Worm (Caenorhabditis elegans) whole organism, L3 larva: ENCODE results near the gene F52H2.15.

ENCODE experiments used
- R02D3.7 ChIP-seq: fragments of 150-350 bp; optimal IDR thresholded peaks from 2 replicates; lab custom pipeline; 2014; ENCODE audit warnings: missing biosample characterization, missing genetic modification characterization
- ZK546.5 ChIP-seq: sonication (generic microtip); optimal IDR thresholded peaks from 2 replicates; lab custom pipeline; 2017; ENCODE audit warnings: missing biosample characterization, missing genetic modification characterization
- aly-2 ChIP-seq: fragments of 150-350 bp; optimal IDR thresholded peaks from 2 replicates; lab custom pipeline; 2014; ENCODE audit warnings: missing biosample characterization, missing genetic modification characterization
- ama-1 ChIP-seq: fragments of 150-350 bp; optimal IDR thresholded peaks from 2 replicates; lab custom pipeline; 2018
- ceh-16 ChIP-seq: sonication (generic microtip); optimal IDR thresholded peaks from 2 replicates; lab custom pipeline; 2017; ENCODE audit warnings: missing biosample characterization, missing genetic modification characterization
- ceh-28 ChIP-seq: fragments of 150-350 bp; optimal IDR thresholded peaks from 2 replicates; lab custom pipeline; 2014; ENCODE audit warnings: missing biosample characterization, missing genetic modification reagents, missing genetic modification characterization
- ceh-82 ChIP-seq: fragments of 150-350 bp; optimal IDR thresholded peaks from 2 replicates; lab custom pipeline; 2014; ENCODE audit warnings: missing biosample characterization, missing genetic modification characterization
- ceh-9 ChIP-seq: sonication (generic microtip); optimal IDR thresholded peaks from 2 replicates; lab custom pipeline; 2018; ENCODE audit warnings: missing biosample characterization, missing genetic modification characterization
- daf-12 ChIP-seq: fragments of 150-350 bp; optimal IDR thresholded peaks from 2 replicates; lab custom pipeline; 2014; ENCODE audit warnings: missing biosample characterization, missing genetic modification reagents, missing genetic modification characterization
- egl-27 ChIP-seq: sonication (generic microtip); optimal IDR thresholded peaks from 4 replicates; lab custom pipeline; 2017; ENCODE audit warnings: missing biosample characterization, missing genetic modification reagents, missing genetic modification characterization
- egl-5 ChIP-seq: fragments of 150-350 bp; optimal IDR thresholded peaks from 2 replicates; lab custom pipeline; 2017; ENCODE audit warnings: missing biosample characterization, missing genetic modification reagents, missing genetic modification characterization, inconsistent platforms
- elt-1 ChIP-seq: fragments of 150-350 bp; optimal IDR thresholded peaks from 2 replicates; lab custom pipeline; 2014; ENCODE audit warnings: missing biosample characterization, missing genetic modification characterization
- elt-2 ChIP-seq: sonication (generic microtip); optimal IDR thresholded peaks from 2 replicates; lab custom pipeline; 2016; ENCODE audit warnings: missing genetic modification reagents, mild to moderate bottlenecking, missing genetic modification characterization, missing compliant biosample characterization
- elt-3 ChIP-seq, 3 experiments: fragments of 150-350 bp in 1 of 3; sonication (generic microtip) in 2 of 3; optimal IDR thresholded peaks; 2 replicates in 2 of 3; 4 replicates in 1 of 3; lab custom pipeline; 2014 to 2017; ENCODE audit warnings: missing biosample characterization in 3 of 3, missing genetic modification characterization in 3 of 3
- eor-1 ChIP-seq, 2 experiments: fragments of 150-350 bp; optimal IDR thresholded peaks; 2 replicates each; lab custom pipeline; 2014 to 2018; ENCODE audit warnings: missing biosample characterization in 2 of 2, missing genetic modification characterization in 2 of 2
- fkh-2 ChIP-seq: fragments of 150-350 bp; optimal IDR thresholded peaks from 2 replicates; lab custom pipeline; 2014; ENCODE audit warnings: missing biosample characterization, missing genetic modification reagents, missing genetic modification characterization
- fos-1 ChIP-seq: fragments of 150-350 bp; optimal IDR thresholded peaks from 2 replicates; lab custom pipeline; 2014; ENCODE audit warnings: missing biosample characterization, missing genetic modification characterization
- hmg-11 ChIP-seq: sonication (generic microtip); optimal IDR thresholded peaks from 2 replicates; lab custom pipeline; 2016; ENCODE audit warnings: missing genetic modification characterization, missing compliant biosample characterization
- jun-1 ChIP-seq: fragments of 150-350 bp; optimal IDR thresholded peaks from 2 replicates; lab custom pipeline; 2014; ENCODE audit warnings: missing biosample characterization, missing genetic modification reagents, missing genetic modification characterization
- lin-39 ChIP-seq: fragments of 150-350 bp; optimal IDR thresholded peaks from 2 replicates; lab custom pipeline; 2018; ENCODE audit warnings: missing biosample characterization, missing genetic modification reagents, missing genetic modification characterization
- lsy-12 ChIP-seq: sonication (generic microtip); optimal IDR thresholded peaks from 2 replicates; lab custom pipeline; 2016; ENCODE audit warnings: mild to moderate bottlenecking, missing genetic modification characterization, missing compliant biosample characterization
- mdl-1 ChIP-seq: fragments of 150-350 bp; optimal IDR thresholded peaks from 2 replicates; lab custom pipeline; 2014; ENCODE audit warnings: missing biosample characterization, missing genetic modification characterization
- nfya-1 ChIP-seq: sonication (generic microtip); optimal IDR thresholded peaks from 2 replicates; lab custom pipeline; 2017; ENCODE audit warnings: missing genetic modification characterization, mild to moderate bottlenecking, missing compliant biosample characterization, antibody characterized with exemption, moderate library complexity; ENCODE audit not compliant: insufficient read depth
- nhr-11 ChIP-seq: fragments of 150-350 bp; optimal IDR thresholded peaks from 2 replicates; lab custom pipeline; 2014; ENCODE audit warnings: missing biosample characterization, missing genetic modification characterization
- nhr-12 ChIP-seq: fragments of 150-350 bp; optimal IDR thresholded peaks from 2 replicates; lab custom pipeline; 2014; ENCODE audit warnings: missing biosample characterization, missing genetic modification characterization
- nhr-23 ChIP-seq: fragments of 150-350 bp; optimal IDR thresholded peaks from 2 replicates; lab custom pipeline; 2014; ENCODE audit warnings: missing biosample characterization, missing genetic modification reagents, missing genetic modification characterization
- nhr-237 ChIP-seq: fragments of 150-350 bp; optimal IDR thresholded peaks from 2 replicates; lab custom pipeline; 2014; ENCODE audit warnings: missing biosample characterization, missing genetic modification characterization
- nhr-25 ChIP-seq: sonication (generic microtip); optimal IDR thresholded peaks from 2 replicates; lab custom pipeline; 2017; ENCODE audit warnings: missing biosample characterization, missing genetic modification characterization
- nhr-28 ChIP-seq: fragments of 150-350 bp; optimal IDR thresholded peaks from 2 replicates; lab custom pipeline; 2014; ENCODE audit warnings: missing biosample characterization, missing genetic modification characterization
- nhr-43 ChIP-seq: sonication (generic microtip); optimal IDR thresholded peaks from 2 replicates; lab custom pipeline; 2016; ENCODE audit warnings: mild to moderate bottlenecking, missing genetic modification characterization, missing compliant biosample characterization; ENCODE audit not compliant: poor library complexity, severe bottlenecking
- nhr-67 ChIP-seq: fragments of 150-350 bp; optimal IDR thresholded peaks from 2 replicates; lab custom pipeline; 2014; ENCODE audit warnings: missing biosample characterization, missing genetic modification characterization
- pha-4 ChIP-seq: fragments of 150-350 bp; optimal IDR thresholded peaks from 2 replicates; lab custom pipeline; 2014; ENCODE audit warnings: missing biosample characterization, missing genetic modification reagents, missing genetic modification characterization
- pqm-1 ChIP-seq: fragments of 150-350 bp; optimal IDR thresholded peaks from 2 replicates; lab custom pipeline; 2017; ENCODE audit warnings: missing biosample characterization, missing genetic modification characterization, inconsistent platforms
- sea-2 ChIP-seq: fragments of 150-350 bp; sonication (generic microtip); optimal IDR thresholded peaks from 4 replicates; lab custom pipeline; 2014; ENCODE audit warnings: missing biosample characterization, missing genetic modification reagents, missing genetic modification characterization
- skn-1 ChIP-seq: fragments of 150-350 bp; optimal IDR thresholded peaks from 2 replicates; lab custom pipeline; 2014; ENCODE audit warnings: missing biosample characterization, missing genetic modification characterization
- snpc-4 ChIP-seq: fragments of 150-350 bp; optimal IDR thresholded peaks from 2 replicates; lab custom pipeline; 2014; ENCODE audit warnings: missing biosample characterization, missing genetic modification characterization
- tbx-2 ChIP-seq: sonication (generic microtip); optimal IDR thresholded peaks from 2 replicates; lab custom pipeline; 2016; ENCODE audit warnings: mild to moderate bottlenecking, missing genetic modification characterization, missing compliant biosample characterization
- unc-39 ChIP-seq: sonication (generic microtip); optimal IDR thresholded peaks from 4 replicates; lab custom pipeline; 2017; ENCODE audit warnings: missing biosample characterization, missing genetic modification characterization
- unc-62 ChIP-seq: fragments of 150-350 bp; sonication (generic microtip); optimal IDR thresholded peaks from 4 replicates; lab custom pipeline; 2014; ENCODE audit warnings: missing biosample characterization, missing genetic modification reagents, missing genetic modification characterization
- ztf-11 ChIP-seq: fragments of 150-350 bp; optimal IDR thresholded peaks from 2 replicates; lab custom pipeline; 2014; ENCODE audit warnings: missing biosample characterization, missing genetic modification characterization
- ztf-4 ChIP-seq: fragments of 150-350 bp; optimal IDR thresholded peaks from 2 replicates; lab custom pipeline; 2014; ENCODE audit warnings: missing biosample characterization, missing genetic modification characterization

Gene F52H2.15

DNA sequence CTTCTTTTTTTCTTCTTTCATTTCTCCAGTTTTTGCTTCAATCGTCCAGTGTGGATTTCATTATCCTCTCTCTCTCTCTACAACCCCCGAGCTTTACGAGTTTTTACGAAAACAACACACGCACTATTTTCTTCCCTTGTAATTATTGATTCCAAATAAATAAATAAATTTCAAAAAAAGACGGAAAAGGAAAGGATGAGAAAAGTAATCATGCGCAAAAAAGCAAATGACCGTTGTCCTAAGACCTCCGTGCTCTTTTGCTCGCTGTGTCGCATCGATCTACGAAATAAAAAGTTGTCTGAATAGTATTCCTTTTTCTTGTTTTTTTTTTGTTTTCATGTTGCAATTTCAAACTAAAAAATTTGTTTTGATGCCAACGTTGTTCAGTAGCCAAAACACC lies 14.5 kb upstream of the F52H2.15 start:
- TF ChIP-seq unc-62 (GFP tag; lab: Kevin White, UChicago): no peak
- no peak for TF ChIP-seq pqm-1 (tag; lab: Kevin White, UChicago)
- TF ChIP-seq mdl-1: no peak
- no peak for TF ChIP-seq unc-39 (tag; lab: Kevin White, UChicago)
- TF ChIP-seq nfya-1 (tag; lab: Kevin White, UChicago): no peak
- no peak for TF ChIP-seq ceh-82 (tag; lab: Kevin White, UChicago)
- no peak for TF ChIP-seq egl-27
- no peak for TF ChIP-seq jun-1 (tag; lab: Kevin White, UChicago)
- no peak for TF ChIP-seq skn-1 (tag; lab: Kevin White, UChicago)
- no peak for TF ChIP-seq nhr-11
- TF ChIP-seq nhr-25 (tag; lab: Kevin White, UChicago): no peak
- TF ChIP-seq lin-39: no peak
- TF ChIP-seq aly-2: no peak

DNA sequence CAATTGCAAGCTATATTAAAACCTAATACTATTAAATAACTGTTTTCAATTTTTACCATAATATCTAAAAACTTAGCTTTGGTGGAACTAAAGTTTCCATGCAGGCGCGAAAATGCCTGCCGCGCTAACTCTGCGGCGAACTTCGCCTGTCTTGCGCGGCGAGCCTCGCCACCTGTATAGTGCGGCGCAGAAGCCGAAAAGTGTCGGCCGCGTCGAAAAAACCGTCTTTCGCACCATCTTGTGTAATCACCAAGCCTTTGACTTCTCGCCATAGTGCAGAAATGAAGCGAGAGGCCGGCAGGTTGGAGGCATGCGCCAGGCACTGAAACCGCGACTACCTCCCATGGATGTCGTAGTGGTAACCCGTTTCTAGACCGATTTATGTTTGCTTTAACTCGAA lies 13.7 kb upstream of the F52H2.15 start:
- TF ChIP-seq nhr-25 (tag; lab: Kevin White, UChicago) (no peak), unc-39 (tag; lab: Kevin White, UChicago) (no peak), fos-1 (tag; lab: Kevin White, UChicago) (no peak), snpc-4 (tag; lab: Kevin White, UChicago) (peak; percentile 16), nhr-12 (tag; lab: Kevin White, UChicago) (no peak), skn-1 (tag; lab: Kevin White, UChicago) (no peak), R02D3.7 (tag; lab: Kevin White, UChicago) (no peak), elt-2 (no peak)

DNA sequence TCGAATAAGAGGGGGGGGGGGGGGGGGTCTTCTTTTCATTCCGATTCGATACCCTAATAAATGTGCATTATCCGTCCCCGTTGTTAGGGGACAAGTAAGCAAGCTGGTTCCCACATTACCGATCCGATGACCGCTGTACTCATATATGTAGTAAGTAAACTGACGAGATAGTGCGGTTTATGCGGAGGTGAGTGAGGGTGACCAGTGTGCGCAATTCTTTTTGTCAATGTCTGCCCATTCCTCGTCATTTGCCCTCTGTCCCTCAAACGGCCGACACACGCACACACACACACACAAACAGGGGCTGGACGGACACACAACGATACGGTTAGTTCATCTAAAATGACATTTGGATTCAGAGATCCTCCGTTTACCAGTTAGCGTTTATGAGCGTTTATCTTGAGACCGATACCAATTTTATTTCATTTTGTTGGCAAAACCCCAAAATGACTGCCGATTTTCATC lies 12.9 kb upstream of the F52H2.15 start, which contains the start of gene aat-3:
Gene aat-3, plus strand, starts transcription at position 51 of the 465 bp plus-strand sequence.
- TF ChIP-seq elt-2 (no peak), fkh-2 (tag; lab: Kevin White, UChicago) (no peak), R02D3.7 (tag; lab: Kevin White, UChicago) (no peak), pqm-1 (tag; lab: Kevin White, UChicago) (no peak), skn-1 (tag; lab: Kevin White, UChicago) (no peak), elt-3 (tag; optimal IDR thresholded peaks at IDR 0.05; lab: Kevin White, UChicago) (no peak), ztf-4 (tag; lab: Kevin White, UChicago) (no peak), ZK546.5 (no peak), fos-1 (tag; lab: Kevin White, UChicago) (no peak), nhr-28 (tag; lab: Kevin White, UChicago) (no peak), sea-2 (no peak), ceh-82 (tag; lab: Kevin White, UChicago) (no peak), egl-5 (no peak), lsy-12 (tag; lab: Kevin White, UChicago) (no peak), hmg-11 (tag; lab: Kevin White, UChicago) (peak; percentile 7), daf-12 (tag; lab: Kevin White, UChicago) (no peak), ama-1 (lab: Kevin White, UChicago) (no peak), pha-4 (tag; lab: Kevin White, UChicago) (peak; percentile 24), ceh-9 (tag; lab: Kevin White, UChicago) (no peak), nhr-43 (tag; lab: Kevin White, UChicago) (no peak), lin-39 (peak; percentile 51), nhr-237 (tag; lab: Kevin White, UChicago) (no peak), nhr-67 (tag; lab: Kevin White, UChicago) (no peak), ztf-11 (tag; lab: Kevin White, UChicago) (no peak), unc-39 (tag; lab: Kevin White, UChicago) (no peak), elt-1 (tag; lab: Kevin White, UChicago) (no peak), nfya-1 (tag; lab: Kevin White, UChicago) (peak; percentile 10), egl-27 (no peak), tbx-2 (tag; lab: Kevin White, UChicago) (no peak), nhr-23 (no peak), jun-1 (tag; lab: Kevin White, UChicago) (no peak), snpc-4 (tag; lab: Kevin White, UChicago) (peak; percentile 33), ceh-16 (tag; lab: Kevin White, UChicago) (no peak), ceh-28 (no peak), eor-1 (tag; optimal IDR thresholded peaks at IDR 0.05; lab: Kevin White, UChicago) (no peak), nhr-25 (tag; lab: Kevin White, UChicago) (peak; percentile 58)
